Fruit fly (Drosophila melanogaster) whole organism, embryonic: Measurements from ENCODE around the gene CG13390.

ENCODE experiments used
- Ada2b ChIP-seq: fragments of 200-800 bp; sonication (Bioruptor generic); IDR thresholded peaks from 2 replicates; pipeline ENCODE4 v1.3.6; 2022; ENCODE audit warnings: missing biosample characterization, missing genetic modification characterization
- Awh ChIP-seq: fragments of 200-800 bp; sonication (Bioruptor generic); IDR thresholded peaks from 2 replicates; pipeline ENCODE4, ENCODE4 v1.3.6; 2022; ENCODE audit warnings: missing biosample characterization, missing genetic modification characterization
- BtbVII ChIP-seq: fragments of 200-800 bp; sonication (Bioruptor generic); optimal IDR thresholded peaks from 3 replicates; lab custom pipeline; 2017; ENCODE audit warnings: missing biosample characterization, mild to moderate bottlenecking, missing genetic modification characterization
- CG11504 ChIP-seq: fragments of 200-800 bp; sonication (Bioruptor generic); optimal IDR thresholded peaks from 3 replicates; lab custom pipeline; 2019; ENCODE audit warnings: missing biosample characterization, mild to moderate bottlenecking, missing genetic modification characterization, moderate library complexity
- CG13624 ChIP-seq: fragments of 200-800 bp; sonication (Bioruptor generic); optimal IDR thresholded peaks from 2 replicates; lab custom pipeline; 2016; ENCODE audit warnings: missing biosample characterization, missing genetic modification characterization
- CG14441 ChIP-seq: fragments of 200-800 bp; sonication (Bioruptor generic); IDR thresholded peaks from 2 replicates; pipeline ENCODE4 v1.3.6; 2022; ENCODE audit warnings: missing biosample characterization, missing genetic modification characterization
- CG14667 ChIP-seq: fragments of 200-800 bp; sonication (Bioruptor generic); IDR thresholded peaks from 2 replicates; pipeline ENCODE4 v1.3.6; 2022; ENCODE audit warnings: missing biosample characterization, missing genetic modification characterization
- CG15269 ChIP-seq: fragments of 200-800 bp; sonication (Bioruptor generic); optimal IDR thresholded peaks from 2 replicates; lab custom pipeline; 2018; ENCODE audit warnings: missing biosample characterization, mild to moderate bottlenecking, missing genetic modification characterization, moderate library complexity
- CG1792 ChIP-seq: fragments of 200-800 bp; sonication (Bioruptor generic); optimal IDR thresholded peaks from 2 replicates; lab custom pipeline; 2016; ENCODE audit warnings: missing biosample characterization, missing genetic modification characterization
- CG18619 ChIP-seq: fragments of 200-800 bp; sonication (Bioruptor generic); optimal IDR thresholded peaks from 3 replicates; lab custom pipeline; 2017; ENCODE audit warnings: missing biosample characterization, mild to moderate bottlenecking, missing genetic modification characterization
- CG30431 ChIP-seq: fragments of 200-800 bp; sonication (Bioruptor generic); optimal IDR thresholded peaks from 2 replicates; lab custom pipeline; 2017; ENCODE audit warnings: missing biosample characterization, missing genetic modification characterization
- CG32532 ChIP-seq: fragments of 200-800 bp; sonication (Bioruptor generic); IDR thresholded peaks from 2 replicates; pipeline ENCODE4 v1.3.6; 2022; ENCODE audit warnings: missing biosample characterization, missing genetic modification characterization
- CG34376 ChIP-seq: fragments of 200-800 bp; sonication (Bioruptor generic); optimal IDR thresholded peaks from 2 replicates; lab custom pipeline; 2018; ENCODE audit warnings: missing biosample characterization, mild to moderate bottlenecking, missing genetic modification characterization
- CG4404 ChIP-seq: fragments of 200-800 bp; sonication (Bioruptor generic); IDR thresholded peaks from 2 replicates; pipeline ENCODE4 v1.3.6; 2022; ENCODE audit warnings: missing biosample characterization, missing genetic modification characterization
- CG7556 ChIP-seq: fragments of 200-800 bp; sonication (Bioruptor generic); optimal IDR thresholded peaks from 2 replicates; lab custom pipeline; 2017; ENCODE audit warnings: missing biosample characterization, mild to moderate bottlenecking, missing genetic modification characterization
- CG7839 ChIP-seq: fragments of 200-800 bp; sonication (Bioruptor generic); optimal IDR thresholded peaks from 3 replicates; lab custom pipeline; 2018; ENCODE audit warnings: missing biosample characterization, mild to moderate bottlenecking, missing genetic modification characterization, moderate library complexity
- CG7928 ChIP-seq: fragments of 200-800 bp; sonication (Bioruptor generic); optimal IDR thresholded peaks from 2 replicates; lab custom pipeline; 2017; ENCODE audit warnings: missing biosample characterization, mild to moderate bottlenecking, missing genetic modification characterization
- CG9817 ChIP-seq: fragments of 200-800 bp; sonication (Bioruptor generic); optimal IDR thresholded peaks from 2 replicates; lab custom pipeline; 2018; ENCODE audit warnings: missing biosample characterization, mild to moderate bottlenecking, missing genetic modification characterization, moderate library complexity
- Dp ChIP-seq: fragments of 200-800 bp; sonication (Bioruptor generic); optimal IDR thresholded peaks from 2 replicates; lab custom pipeline; 2018; ENCODE audit warnings: missing biosample characterization, mild to moderate bottlenecking, missing genetic modification characterization, moderate library complexity
- ERR ChIP-seq: fragments of 200-800 bp; sonication (Bioruptor generic); optimal IDR thresholded peaks from 2 replicates; lab custom pipeline; 2016; ENCODE audit warnings: missing biosample characterization, missing genetic modification characterization
- Ets97D ChIP-seq: fragments of 200-800 bp; sonication (Bioruptor generic); optimal IDR thresholded peaks from 3 replicates; lab custom pipeline; 2016; ENCODE audit warnings: missing biosample characterization, missing genetic modification characterization
- Hmx ChIP-seq: fragments of 200-800 bp; sonication (Bioruptor generic); optimal IDR thresholded peaks from 2 replicates; lab custom pipeline; 2016; ENCODE audit warnings: missing biosample characterization, missing genetic modification characterization
- Hr51 ChIP-seq, 2 experiments: fragments of 200-800 bp; sonication (Bioruptor generic); optimal IDR thresholded peaks; 2 replicates in 1 of 2; 3 replicates in 1 of 2; lab custom pipeline; 2016 to 2018; ENCODE audit warnings: missing biosample characterization in 2 of 2, missing genetic modification characterization in 2 of 2, mild to moderate bottlenecking in 1 of 2, moderate library complexity in 1 of 2
- Jarid2 ChIP-seq: fragments of 200-800 bp; sonication (Bioruptor generic); optimal IDR thresholded peaks from 3 replicates; lab custom pipeline; 2017; ENCODE audit warnings: mild to moderate bottlenecking, missing biosample characterization, missing genetic modification reagents, missing genetic modification characterization
- Lpt ChIP-seq: fragments of >200 bp; optimal IDR thresholded peaks from 2 replicates; lab custom pipeline; 2018; ENCODE audit warnings: missing biosample characterization, missing genetic modification characterization
- Meics ChIP-seq: fragments of 200-800 bp; sonication (Bioruptor generic); optimal IDR thresholded peaks from 2 replicates; lab custom pipeline; 2017; ENCODE audit warnings: missing biosample characterization, mild to moderate bottlenecking, missing genetic modification characterization
- Oli ChIP-seq: fragments of 200-800 bp; sonication (Bioruptor generic); optimal IDR thresholded peaks from 2 replicates; lab custom pipeline; 2018; ENCODE audit warnings: missing biosample characterization, mild to moderate bottlenecking, missing genetic modification characterization, moderate library complexity
- Sin3A ChIP-seq: fragments of >200 bp; optimal IDR thresholded peaks from 2 replicates; lab custom pipeline; 2018
- Taf1 ChIP-seq: fragments of 200-800 bp; sonication (Bioruptor generic); IDR thresholded peaks from 2 replicates; pipeline ENCODE4 v1.3.6; 2022; ENCODE audit warnings: missing biosample characterization, missing genetic modification characterization
- Vsx1 ChIP-seq: fragments of 200-800 bp; sonication (Bioruptor generic); optimal IDR thresholded peaks from 2 replicates; lab custom pipeline; 2017; ENCODE audit warnings: missing biosample characterization, mild to moderate bottlenecking, missing genetic modification characterization, missing genetic modification reagents
- az2 ChIP-seq: fragments of 200-800 bp; sonication (Bioruptor generic); optimal IDR thresholded peaks from 3 replicates; lab custom pipeline; 2016; ENCODE audit warnings: missing biosample characterization, missing genetic modification characterization
- ci ChIP-seq: fragments of 200-800 bp; sonication (Bioruptor generic); IDR thresholded peaks from 3 replicates; pipeline ENCODE4 v1.3.6; 2022; ENCODE audit warnings: missing biosample characterization, missing genetic modification characterization
- gce ChIP-seq: fragments of 200-800 bp; sonication (Bioruptor generic); IDR thresholded peaks from 3 replicates; pipeline ENCODE4 v1.3.6; 2022; ENCODE audit warnings: missing biosample characterization, missing genetic modification characterization
- gcm2 ChIP-seq: fragments of 200-800 bp; sonication (Bioruptor generic); optimal IDR thresholded peaks from 2 replicates; lab custom pipeline; 2016; ENCODE audit warnings: missing biosample characterization, missing genetic modification characterization
- grau ChIP-seq: fragments of 200-800 bp; optimal IDR thresholded peaks from 3 replicates; lab custom pipeline; 2019; ENCODE audit warnings: missing biosample characterization, mild to moderate bottlenecking, missing genetic modification characterization, moderate library complexity
- insv ChIP-seq, 2 experiments: fragments of 200-800 bp; sonication (Bioruptor generic); optimal IDR thresholded peaks; 3 replicates each; lab custom pipeline; 2016 to 2018; ENCODE audit warnings: missing biosample characterization in 2 of 2, missing genetic modification characterization in 2 of 2
- jumu ChIP-seq: fragments of 200-800 bp; sonication (Bioruptor generic); optimal IDR thresholded peaks from 3 replicates; lab custom pipeline; 2016; ENCODE audit warnings: missing biosample characterization, missing genetic modification characterization
- lab ChIP-seq: fragments of 200-800 bp; sonication (Bioruptor generic); optimal IDR thresholded peaks from 3 replicates; lab custom pipeline; 2017; ENCODE audit warnings: missing biosample characterization, missing genetic modification characterization, mild to moderate bottlenecking, moderate library complexity, missing genetic modification reagents
- nau ChIP-seq: fragments of 200-800 bp; sonication (Bioruptor generic); optimal IDR thresholded peaks from 3 replicates; lab custom pipeline; 2017; ENCODE audit warnings: missing biosample characterization, mild to moderate bottlenecking, missing genetic modification characterization, missing genetic modification reagents
- pan ChIP-seq, 4 experiments: fragments of >200 bp in 3 of 4; fragments of 200-800 bp in 1 of 4; sonication (Bioruptor generic) in 1 of 4; optimal IDR thresholded peaks in 3 of 4; IDR thresholded peaks in 1 of 4; 2 replicates each; pipeline versions ENCODE4 v1.3.6 to Lab custom; 2017 to 2022; ENCODE audit warnings: missing biosample characterization in 2 of 4, missing genetic modification characterization in 2 of 4, mixed read lengths in 1 of 4
- repo ChIP-seq: fragments of 200-800 bp; sonication (Bioruptor generic); optimal IDR thresholded peaks from 2 replicates; lab custom pipeline; 2016; ENCODE audit warnings: missing biosample characterization, missing genetic modification characterization
- run ChIP-seq: fragments of 200-800 bp; sonication (Bioruptor generic); optimal IDR thresholded peaks from 3 replicates; lab custom pipeline; 2018; ENCODE audit warnings: missing biosample characterization, mild to moderate bottlenecking, missing genetic modification characterization
- sd ChIP-seq: fragments of 200-800 bp; sonication (Bioruptor generic); optimal IDR thresholded peaks from 3 replicates; lab custom pipeline; 2018; ENCODE audit warnings: missing biosample characterization, mild to moderate bottlenecking, missing genetic modification characterization, moderate library complexity
- seq ChIP-seq: fragments of 200-800 bp; sonication (Bioruptor generic); IDR thresholded peaks from 2 replicates; pipeline ENCODE4 v1.3.6; 2022; ENCODE audit warnings: missing biosample characterization, missing genetic modification characterization
- slp2 ChIP-seq: fragments of 200-800 bp; sonication (Bioruptor generic); optimal IDR thresholded peaks from 2 replicates; lab custom pipeline; 2016; ENCODE audit warnings: missing biosample characterization, missing genetic modification characterization
- tin ChIP-seq: fragments of 200-800 bp; sonication (Bioruptor generic); optimal IDR thresholded peaks from 3 replicates; lab custom pipeline; 2016; ENCODE audit warnings: missing biosample characterization, missing genetic modification characterization
- trh ChIP-seq: fragments of 200-800 bp; sonication (Bioruptor generic); optimal IDR thresholded peaks from 2 replicates; lab custom pipeline; 2016; ENCODE audit warnings: missing biosample characterization, missing genetic modification characterization
- vfl ChIP-seq: fragments of 200-800 bp; sonication (Bioruptor generic); optimal IDR thresholded peaks from 2 replicates; lab custom pipeline; 2016; ENCODE audit warnings: missing biosample characterization, missing genetic modification characterization

The CG13390 gene

dm6 chr2L:8370364-8371326 is 6.0 kb downstream of the CG13390 start, which contains the start of gene CG17292 (continued):
- peak; percentile 45 for TF ChIP-seq CG1792 (GFP tag; lab: Kevin White, UChicago)
- peak; percentile 90 for TF ChIP-seq Jarid2
- TF ChIP-seq CG7928 (GFP tag; lab: Kevin White, UChicago): peak; percentile 28
- TF ChIP-seq Oli: no peak
- TF ChIP-seq CG15269 (tag; lab: Kevin White, UChicago): peak; percentile 63
- TF ChIP-seq CG30431: no peak
- TF ChIP-seq grau: peak; percentile 39
- peak; percentile 25 for TF ChIP-seq CG11504 (tag; lab: Kevin White, UChicago)
- TF ChIP-seq trh (GFP tag; lab: Kevin White, UChicago): no peak
- TF ChIP-seq tin (GFP tag; lab: Kevin White, UChicago): no peak
- TF ChIP-seq vfl (GFP tag; lab: Kevin White, UChicago): no peak
- no peak for TF ChIP-seq gcm2
- TF ChIP-seq seq (GFP tag; lab: Robert Waterston, UW): peak; percentile 43; the same call in 1 of the 2 replicates
- TF ChIP-seq CG7556: no peak
- no peak for TF ChIP-seq slp2 (GFP tag; lab: Kevin White, UChicago)
- peak; percentile 79 for TF ChIP-seq CG34376 (GFP tag; lab: Kevin White, UChicago)
- no peak for TF ChIP-seq az2 (GFP tag; lab: Kevin White, UChicago)
- peak; percentile 49 for TF ChIP-seq Dp (GFP tag; lab: Kevin White, UChicago)
- peak; percentile 76 for TF ChIP-seq nau (GFP tag; lab: Kevin White, UChicago)
- TF ChIP-seq pan (optimal IDR thresholded peaks at IDR 0.05; lab: Kevin White, UChicago): no peak
- peak in 1 of 2 experiments; percentile 72 for TF ChIP-seq pan (GFP tag; optimal IDR thresholded peaks at IDR 0.05 in 1 of 2, IDR thresholded peaks at IDR 0.05 in 1 of 2)
- TF ChIP-seq Meics: peak; percentile 67
- TF ChIP-seq CG18619 (GFP tag; lab: Kevin White, UChicago): peak; percentile 61
- peak; percentile 20; the same call in 1 of the 2 replicates for TF ChIP-seq Ada2b (GFP tag; lab: Robert Waterston, UW)
- peak; percentile 69 for TF ChIP-seq CG13624 (GFP tag; lab: Kevin White, UChicago)
- TF ChIP-seq CG9817 (tag; lab: Kevin White, UChicago): peak; percentile 17
- TF ChIP-seq Awh: peak; percentile 77; the same call in 1 of the 2 replicates
- 0 out of 2 replicates have a peak, but pooled peaks have one; percentile 10 for TF ChIP-seq Taf1
- TF ChIP-seq ERR: peak; percentile 6
- no peak for TF ChIP-seq jumu (GFP tag; lab: Kevin White, UChicago)
- TF ChIP-seq Ets97D (GFP tag; lab: Kevin White, UChicago): peak; percentile 36
- TF ChIP-seq BtbVII: peak; percentile 58
- TF ChIP-seq sd (tag; lab: Kevin White, UChicago): peak; percentile 97
- TF ChIP-seq repo: peak; percentile 26
- TF ChIP-seq Hmx (GFP tag; lab: Kevin White, UChicago): no peak
- no peak for TF ChIP-seq CG14667 (GFP tag; lab: Robert Waterston, UW)
- TF ChIP-seq CG14441: peak; percentile 53; the same call in 1 of the 2 replicates
- peak; percentile 81 for TF ChIP-seq lab (GFP tag; lab: Kevin White, UChicago)
- no peak for TF ChIP-seq CG7839 (tag; lab: Kevin White, UChicago)
- peak; percentile 66 for TF ChIP-seq run (tag; lab: Kevin White, UChicago)
- no peak for TF ChIP-seq CG4404 (GFP tag; lab: Robert Waterston, UW)
- no peak for TF ChIP-seq insv (GFP tag; optimal IDR thresholded peaks at IDR 0.05; lab: Kevin White, UChicago)
- TF ChIP-seq Lpt: no peak
- TF ChIP-seq CG32532 (GFP tag; lab: Robert Waterston, UW): peak; percentile 72
- peak in 1 of 2 experiments; percentile 23 for TF ChIP-seq Hr51 (GFP tag; optimal IDR thresholded peaks at IDR 0.05; lab: Kevin White, UChicago)
- TF ChIP-seq Sin3A: no peak
- peak; percentile 84 for TF ChIP-seq ci (GFP tag; lab: Robert Waterston, UW)
- peak; percentile 75; the same call in 1 of the 3 replicates for TF ChIP-seq gce
- TF ChIP-seq Vsx1 (GFP tag; lab: Kevin White, UChicago): peak; percentile 62
